Comparison of ENCODE assay signal across 6 worm cellular contexts in genomic region chrII:7147550-7147949, ce11.
TF ChIP-seq lines count a peak whose summit lies in the region.

No protein-coding gene starts in this region.

TF ChIP-seq in whole organism, L1 larva, 84 proteins besides CTCF, POLR2A, EP300 and RAD21 (continues in another document):
- TF ChIP-seq vab-15 (tag; optimal IDR thresholded peaks at IDR 0.05; lab: Kevin White, UChicago) = no peak
- TF ChIP-seq unc-98 (GFP tag; IDR thresholded peaks at IDR 0.05; lab: Robert Waterston, UW) = no peak
- peak; percentile 14 for TF ChIP-seq snpc-4 (tag; optimal IDR thresholded peaks at IDR 0.05; lab: Kevin White, UChicago)
- TF ChIP-seq ces-1 (GFP tag; optimal IDR thresholded peaks at IDR 0.05; lab: Kevin White, UChicago) = no peak
- peak; percentile 74 to 93 for TF ChIP-seq efl-1 (optimal IDR thresholded peaks at IDR 0.05; lab: Kevin White, UChicago)
- TF ChIP-seq efl-1 (GFP tag; optimal IDR thresholded peaks at IDR 0.05 in 1 of 2; lab: Kevin White, UChicago) = peak; percentile 75 to 93
- peak; percentile 5 for TF ChIP-seq lin-15B (tag; optimal IDR thresholded peaks at IDR 0.05; lab: Kevin White, UChicago)
- peak; percentile 30; the same call in 1 of the 2 replicates for TF ChIP-seq nhr-19 (GFP tag; conservative IDR thresholded peaks at IDR 0.05; lab: Robert Waterston, UW)
- peak; percentile 23 for TF ChIP-seq swsn-7 (tag; optimal IDR thresholded peaks at IDR 0.05; lab: Kevin White, UChicago)
- peak; percentile 82 for TF ChIP-seq hpl-2 (GFP tag; optimal IDR thresholded peaks at IDR 0.05; lab: Kevin White, UChicago)
- TF ChIP-seq pqm-1 (tag; optimal IDR thresholded peaks at IDR 0.05; lab: Kevin White, UChicago) = no peak
- TF ChIP-seq nhr-71 (tag; optimal IDR thresholded peaks at IDR 0.05; lab: Kevin White, UChicago) = peak; percentile 63
- peak; percentile 42 to 67 (median 65) for TF ChIP-seq dpl-1 (GFP tag; optimal IDR thresholded peaks at IDR 0.05; lab: Kevin White, UChicago)
- TF ChIP-seq tlp-1 (tag; optimal IDR thresholded peaks at IDR 0.05; lab: Kevin White, UChicago) = no peak
- no peak for TF ChIP-seq ama-1 (optimal IDR thresholded peaks at IDR 0.05; lab: Kevin White, UChicago)

TF ChIP-seq in whole organism, L2 larva, 48 proteins besides CTCF, POLR2A, EP300 and RAD21:
- TF ChIP-seq nhr-23 (tag; optimal IDR thresholded peaks at IDR 0.05; lab: Kevin White, UChicago) (no peak), nhr-10 (tag; optimal IDR thresholded peaks at IDR 0.05; lab: Kevin White, UChicago) (no peak), Y55F3AM.14 (GFP tag; optimal IDR thresholded peaks at IDR 0.05; lab: Kevin White, UChicago) (no peak), lin-13 (GFP tag; optimal IDR thresholded peaks at IDR 0.05; lab: Kevin White, UChicago) (peak; percentile 39), crh-2 (tag; optimal IDR thresholded peaks at IDR 0.05; lab: Kevin White, UChicago) (peak; percentile 29), ama-1 (optimal IDR thresholded peaks at IDR 0.05; lab: Kevin White, UChicago) (no peak), sma-3 (GFP tag; optimal IDR thresholded peaks at IDR 0.05; lab: Kevin White, UChicago) (no peak), gmeb-1 (tag; optimal IDR thresholded peaks at IDR 0.05; lab: Kevin White, UChicago) (peak; percentile 29), nhr-25 (tag; optimal IDR thresholded peaks at IDR 0.05; lab: Kevin White, UChicago) (peak; percentile 28), lsy-2 (tag; optimal IDR thresholded peaks at IDR 0.05; lab: Kevin White, UChicago) (peak; percentile 14 to 80), mab-5 (tag; optimal IDR thresholded peaks at IDR 0.05; lab: Kevin White, UChicago) (no peak), C34F6.9 (tag; optimal IDR thresholded peaks at IDR 0.05; lab: Kevin White, UChicago) (peak; percentile 62)
TF ChIP-seq in whole organism, L2 larva: peak in this region for 6.

TF ChIP-seq in whole organism, L3 larva, 47 proteins besides CTCF, POLR2A, EP300 and RAD21:
- TF ChIP-seq zag-1 (tag; optimal IDR thresholded peaks at IDR 0.05; lab: Kevin White, UChicago) (no peak), lin-15B (tag; optimal IDR thresholded peaks at IDR 0.05; lab: Kevin White, UChicago) (peak; percentile 13), mdl-1 (tag; optimal IDR thresholded peaks at IDR 0.05; lab: Kevin White, UChicago) (no peak), elt-2 (tag; optimal IDR thresholded peaks at IDR 0.05; lab: Kevin White, UChicago) (peak; percentile 10), tbx-2 (tag; optimal IDR thresholded peaks at IDR 0.05; lab: Kevin White, UChicago) (no peak), ama-1 (optimal IDR thresholded peaks at IDR 0.05; lab: Kevin White, UChicago) (no peak), pha-4 (tag; optimal IDR thresholded peaks at IDR 0.05; lab: Kevin White, UChicago) (peak; percentile 34), lsy-12 (tag; optimal IDR thresholded peaks at IDR 0.05; lab: Kevin White, UChicago) (no peak), nhr-76 (tag; optimal IDR thresholded peaks at IDR 0.05; lab: Kevin White, UChicago) (no peak), nhr-12 (tag; optimal IDR thresholded peaks at IDR 0.05; lab: Kevin White, UChicago) (no peak)

TF ChIP-seq in whole organism, L4 larva, 104 proteins besides CTCF, POLR2A, EP300 and RAD21:
- TF ChIP-seq nhr-25 (tag; optimal IDR thresholded peaks at IDR 0.05; lab: Kevin White, UChicago; ENCODE audit: borderline replicate concordance, insufficient read depth) = no peak
- TF ChIP-seq nhr-48 (tag; optimal IDR thresholded peaks at IDR 0.05; lab: Kevin White, UChicago) = no peak
- TF ChIP-seq nhr-28 (tag; optimal IDR thresholded peaks at IDR 0.05; lab: Kevin White, UChicago) = no peak
- TF ChIP-seq unc-130 (GFP tag; optimal IDR thresholded peaks at IDR 0.05; lab: Kevin White, UChicago) = peak; percentile 32
- peak; percentile 93 for TF ChIP-seq lin-38 (GFP tag; IDR thresholded peaks at IDR 0.05; lab: Robert Waterston, UW)
- no peak for TF ChIP-seq nhr-102 (tag; optimal IDR thresholded peaks at IDR 0.05; lab: Kevin White, UChicago)
- peak; percentile 50 for TF ChIP-seq F49E8.2 (tag; optimal IDR thresholded peaks at IDR 0.05; lab: Kevin White, UChicago; ENCODE audit: borderline replicate concordance)
- no peak for TF ChIP-seq snpc-4 (tag; optimal IDR thresholded peaks at IDR 0.05; lab: Kevin White, UChicago)
- TF ChIP-seq mes-2 (tag; optimal IDR thresholded peaks at IDR 0.05; lab: Kevin White, UChicago; ENCODE audit: poor library complexity, severe bottlenecking) = no peak
- TF ChIP-seq ceh-20 (GFP tag; IDR thresholded peaks at IDR 0.05; lab: Robert Waterston, UW) = no peak
- peak; percentile 21 for TF ChIP-seq dpl-1 (GFP tag; optimal IDR thresholded peaks at IDR 0.05; lab: Kevin White, UChicago)
- peak; percentile 72 for TF ChIP-seq aha-1 (tag; lab: Kevin White, UChicago)
- TF ChIP-seq dve-1 (tag; optimal IDR thresholded peaks at IDR 0.05; lab: Kevin White, UChicago; ENCODE audit: insufficient read depth) = peak; percentile 34
- TF ChIP-seq lin-13 (GFP tag; optimal IDR thresholded peaks at IDR 0.05; lab: Kevin White, UChicago) = peak; percentile 17
- TF ChIP-seq egl-27 (tag; optimal IDR thresholded peaks at IDR 0.05; lab: Kevin White, UChicago) = no peak
- peak; percentile 32 for TF ChIP-seq mep-1 (tag; optimal IDR thresholded peaks at IDR 0.05; lab: Kevin White, UChicago)
- TF ChIP-seq lsy-2 (tag; optimal IDR thresholded peaks at IDR 0.05; lab: Kevin White, UChicago) = peak in 1 of 2 experiments; percentile 79
- no peak for TF ChIP-seq R02D3.7 (tag; optimal IDR thresholded peaks at IDR 0.05; lab: Kevin White, UChicago)
- no peak for TF ChIP-seq ztf-7 (tag; optimal IDR thresholded peaks at IDR 0.05; lab: Kevin White, UChicago)

TF ChIP-seq in whole organism, mixed stage, embryonic, 35 proteins besides CTCF, POLR2A, EP300 and RAD21:
- TF ChIP-seq nhr-237 (tag; optimal IDR thresholded peaks at IDR 0.05; lab: Kevin White, UChicago) = peak; percentile 51
- TF ChIP-seq ces-1 (GFP tag; optimal IDR thresholded peaks at IDR 0.05; lab: Kevin White, UChicago) = peak; percentile 49
- TF ChIP-seq M03D4.4 (tag; optimal IDR thresholded peaks at IDR 0.05; lab: Kevin White, UChicago) = no peak
- peak; percentile 72 for TF ChIP-seq lsy-2 (tag; optimal IDR thresholded peaks at IDR 0.05; lab: Kevin White, UChicago)

TF ChIP-seq in whole organism, young adult, 124 proteins besides CTCF, POLR2A, EP300 and RAD21 (continues in another document):
- no peak for TF ChIP-seq Y53G8AR.9 (GFP tag; conservative IDR thresholded peaks at IDR 0.05; lab: Robert Waterston, UW)
- TF ChIP-seq sptf-2 (GFP tag; optimal IDR thresholded peaks at IDR 0.05; lab: Kevin White, UChicago) = no peak
- no peak for TF ChIP-seq dpl-1 (GFP tag; optimal IDR thresholded peaks at IDR 0.05; lab: Kevin White, UChicago)
- no peak for TF ChIP-seq pha-4 (tag; optimal IDR thresholded peaks at IDR 0.05; lab: Kevin White, UChicago)
- no peak for TF ChIP-seq let-526 (GFP tag; IDR thresholded peaks at IDR 0.05; lab: Robert Waterston, UW)
- no peak for TF ChIP-seq somi-1 (GFP tag; optimal IDR thresholded peaks at IDR 0.05; lab: Kevin White, UChicago)
- peak; percentile 55 for TF ChIP-seq tlf-1 (GFP tag; optimal IDR thresholded peaks at IDR 0.05; lab: Kevin White, UChicago)
- peak; percentile 84 for TF ChIP-seq lsl-1 (GFP tag; optimal IDR thresholded peaks at IDR 0.05; lab: Kevin White, UChicago)
- TF ChIP-seq tbp1 (GFP tag; optimal IDR thresholded peaks at IDR 0.05; lab: Kevin White, UChicago) = no peak
- TF ChIP-seq snpc-1.3 (tag; optimal IDR thresholded peaks at IDR 0.05; lab: Kevin White, UChicago; ENCODE audit: insufficient read depth) = peak; percentile 73
- TF ChIP-seq F23B12.7 (tag; optimal IDR thresholded peaks at IDR 0.05; lab: Kevin White, UChicago; ENCODE audit: insufficient read depth) = peak; percentile 34
- TF ChIP-seq nfyb-1 (GFP tag; IDR thresholded peaks at IDR 0.05; lab: Robert Waterston, UW) = no peak
- no peak for TF ChIP-seq Y79H2A.3 (GFP tag; conservative IDR thresholded peaks at IDR 0.05; lab: Robert Waterston, UW)
- TF ChIP-seq hlh-26 (GFP tag; conservative IDR thresholded peaks at IDR 0.05; lab: Robert Waterston, UW) = no peak
- TF ChIP-seq athp-1 (tag; optimal IDR thresholded peaks at IDR 0.05; lab: Kevin White, UChicago) = no peak
- no peak for TF ChIP-seq dpff-1 (tag; optimal IDR thresholded peaks at IDR 0.05; lab: Kevin White, UChicago)
- no peak for TF ChIP-seq mel-28 (tag; optimal IDR thresholded peaks at IDR 0.05; lab: Kevin White, UChicago; ENCODE audit: borderline replicate concordance)
- TF ChIP-seq pbrm-1 (GFP tag; IDR thresholded peaks at IDR 0.05; lab: Robert Waterston, UW) = no peak
- TF ChIP-seq C06A6.2 (GFP tag; conservative IDR thresholded peaks at IDR 0.05; lab: Robert Waterston, UW) = no peak
- no peak for TF ChIP-seq akir-1 (GFP tag; optimal IDR thresholded peaks at IDR 0.05; lab: Kevin White, UChicago)
- TF ChIP-seq ztf-6 (GFP tag; IDR thresholded peaks at IDR 0.05; lab: Robert Waterston, UW) = no peak
- no peak for TF ChIP-seq chd-7 (tag; optimal IDR thresholded peaks at IDR 0.05; lab: Kevin White, UChicago)
- TF ChIP-seq B0035.1 (tag; optimal IDR thresholded peaks at IDR 0.05; lab: Kevin White, UChicago) = no peak
- TF ChIP-seq B0336.3 (GFP tag; IDR thresholded peaks at IDR 0.05; lab: Robert Waterston, UW) = no peak
- TF ChIP-seq ama-1 (optimal IDR thresholded peaks at IDR 0.05; lab: Kevin White, UChicago) = no peak
- no peak for TF ChIP-seq ama-1 (GFP tag; optimal IDR thresholded peaks at IDR 0.05; lab: Kevin White, UChicago)
- TF ChIP-seq K12H6.12 (tag; optimal IDR thresholded peaks at IDR 0.05; lab: Kevin White, UChicago) = no peak
- peak; percentile 70 for TF ChIP-seq F49E8.2 (tag; optimal IDR thresholded peaks at IDR 0.05; lab: Kevin White, UChicago; ENCODE audit: insufficient read depth)
- TF ChIP-seq hlh-12 (tag; optimal IDR thresholded peaks at IDR 0.05; lab: Kevin White, UChicago) = no peak
- TF ChIP-seq F55B11.4 (tag; optimal IDR thresholded peaks at IDR 0.05; lab: Kevin White, UChicago; ENCODE audit: borderline replicate concordance, insufficient read depth) = no peak
- TF ChIP-seq F37B4.10 (GFP tag; IDR thresholded peaks at IDR 0.05; lab: Robert Waterston, UW) = no peak
- no peak for TF ChIP-seq lag-1 (GFP tag; IDR thresholded peaks at IDR 0.05; lab: Robert Waterston, UW)
- TF ChIP-seq nhr-27 (tag; optimal IDR thresholded peaks at IDR 0.05; lab: Kevin White, UChicago) = no peak
- TF ChIP-seq ztf-26 (tag; optimal IDR thresholded peaks at IDR 0.05; lab: Kevin White, UChicago) = no peak
- no peak for TF ChIP-seq lsy-27 (tag; optimal IDR thresholded peaks at IDR 0.05; lab: Kevin White, UChicago; ENCODE audit: borderline replicate concordance, insufficient read depth)
- TF ChIP-seq cebp-2 (GFP tag; IDR thresholded peaks at IDR 0.05; lab: Robert Waterston, UW) = no peak
- no peak for TF ChIP-seq ccch-3 (GFP tag; optimal IDR thresholded peaks at IDR 0.05; lab: Kevin White, UChicago)
- no peak for TF ChIP-seq let-607 (tag; optimal IDR thresholded peaks at IDR 0.05; lab: Kevin White, UChicago)
- TF ChIP-seq tbx-9 (tag; optimal IDR thresholded peaks at IDR 0.05; lab: Kevin White, UChicago; ENCODE audit: borderline replicate concordance) = no peak
